Worm (Caenorhabditis elegans): Measurements from ENCODE around the gene pccb-1.

The pccb-1 gene

ce11 chrX:3115134-3116032 is 26.0 kb downstream of the pccb-1 start:
- TF ChIP-seq ama-1 (optimal IDR thresholded peaks at IDR 0.05): peak; percentile 85
- peak; percentile 39; the same call in 1 of the 2 replicates for TF ChIP-seq set-16 (GFP tag; IDR thresholded peaks at IDR 0.05)
- no peak; the same call in 1 of the 2 replicates for TF ChIP-seq pha-4 (GFP tag; IDR thresholded peaks at IDR 0.05)
- TF ChIP-seq pha-4 (tag; optimal IDR thresholded peaks at IDR 0.05): peak; percentile 46
- 0 out of 2 replicates have a peak, but pooled peaks have one; percentile 56 for TF ChIP-seq lin-1 (GFP tag; IDR thresholded peaks at IDR 0.05)
- peak; percentile 84 for TF ChIP-seq nhr-28 (tag; optimal IDR thresholded peaks at IDR 0.05)
- TF ChIP-seq T20F7.1 (GFP tag; optimal IDR thresholded peaks at IDR 0.05): no peak
- no peak for TF ChIP-seq ces-1 (GFP tag; optimal IDR thresholded peaks at IDR 0.05)
- TF ChIP-seq saeg-2 (GFP tag; IDR thresholded peaks at IDR 0.05): no peak
- TF ChIP-seq ceh-28 (tag; optimal IDR thresholded peaks at IDR 0.05): peak; percentile 7
- TF ChIP-seq nhr-25 (tag; optimal IDR thresholded peaks at IDR 0.05; ENCODE audit: borderline replicate concordance, insufficient read depth): peak; percentile 54
- TF ChIP-seq daf-8 (GFP tag; IDR thresholded peaks at IDR 0.05): no peak
- no peak for TF ChIP-seq ceh-32 (tag; optimal IDR thresholded peaks at IDR 0.05; ENCODE audit: poor library complexity)
- TF ChIP-seq F49E8.2 (tag; optimal IDR thresholded peaks at IDR 0.05; ENCODE audit: borderline replicate concordance): no peak
- TF ChIP-seq attf-4 (tag; optimal IDR thresholded peaks at IDR 0.05): no peak
- no peak for TF ChIP-seq ceh-44 (GFP tag; IDR thresholded peaks at IDR 0.05)
- no peak for TF ChIP-seq tag-97 (GFP tag; IDR thresholded peaks at IDR 0.05)
- TF ChIP-seq daf-12 (tag; optimal IDR thresholded peaks at IDR 0.05): no peak
- TF ChIP-seq nhr-11 (tag; optimal IDR thresholded peaks at IDR 0.05): peak; percentile 48
- no peak for TF ChIP-seq nhr-6 (tag; optimal IDR thresholded peaks at IDR 0.05)
- TF ChIP-seq daf-19 (GFP tag; conservative IDR thresholded peaks at IDR 0.05): no peak
- TF ChIP-seq gei-8 (GFP tag; optimal IDR thresholded peaks at IDR 0.05): no peak
- TF ChIP-seq T26A8.4 (GFP tag; IDR thresholded peaks at IDR 0.05): no peak; the same call in 1 of the 2 replicates
- TF ChIP-seq fos-1 (tag; optimal IDR thresholded peaks at IDR 0.05): no peak
- TF ChIP-seq D1046.2 (GFP tag; IDR thresholded peaks at IDR 0.05): peak; percentile 38; the same call in 1 of the 2 replicates
- TF ChIP-seq snpc-1.2 (GFP tag; IDR thresholded peaks at IDR 0.05): no peak
- peak; percentile 35 for TF ChIP-seq nhr-102 (tag; optimal IDR thresholded peaks at IDR 0.05)
- no peak for TF ChIP-seq lin-29 (GFP tag; IDR thresholded peaks at IDR 0.05)
- peak; percentile 68; the same call in 1 of the 2 replicates for TF ChIP-seq zfp-3 (GFP tag; conservative IDR thresholded peaks at IDR 0.05)
- TF ChIP-seq dve-1 (tag; optimal IDR thresholded peaks at IDR 0.05; ENCODE audit: insufficient read depth): peak; percentile 85
- no peak for TF ChIP-seq skn-1 (tag; optimal IDR thresholded peaks at IDR 0.05)
- no peak for TF ChIP-seq ztf-11 (tag; optimal IDR thresholded peaks at IDR 0.05)
- no peak for TF ChIP-seq F44E2.7 (GFP tag; IDR thresholded peaks at IDR 0.05)
- no peak for TF ChIP-seq ZK546.5 (tag; optimal IDR thresholded peaks at IDR 0.05)
- no peak for TF ChIP-seq unc-39 (tag; optimal IDR thresholded peaks at IDR 0.05)
- TF ChIP-seq nhr-48 (tag; optimal IDR thresholded peaks at IDR 0.05): peak; percentile 13
- TF ChIP-seq mdt-29 (GFP tag; IDR thresholded peaks at IDR 0.05): peak; percentile 21; the same call in 1 of the 2 replicates
- TF ChIP-seq cey-2 (tag; optimal IDR thresholded peaks at IDR 0.05; ENCODE audit: borderline replicate concordance, insufficient read depth): no peak
- TF ChIP-seq nhr-111 (GFP tag; optimal IDR thresholded peaks at IDR 0.05): no peak
- TF ChIP-seq spr-3 (GFP tag; optimal IDR thresholded peaks at IDR 0.05): no peak
- TF ChIP-seq unc-62 (GFP tag; optimal IDR thresholded peaks at IDR 0.05 in 1 of 2): peak in 1 of 2 experiments; percentile 93
- TF ChIP-seq unc-62 (tag; optimal IDR thresholded peaks at IDR 0.05): no peak
- TF ChIP-seq ceh-62 (tag; optimal IDR thresholded peaks at IDR 0.05): no peak
- no peak for TF ChIP-seq F37D6.2 (tag; optimal IDR thresholded peaks at IDR 0.05)
- TF ChIP-seq lin-38 (GFP tag; IDR thresholded peaks at IDR 0.05): no peak
- no peak for TF ChIP-seq Y5F2A.4 (GFP tag; optimal IDR thresholded peaks at IDR 0.05)
- TF ChIP-seq dmd-6 (GFP tag; IDR thresholded peaks at IDR 0.05): peak; percentile 44; the same call in 1 of the 2 replicates
- TF ChIP-seq egl-27 (tag; optimal IDR thresholded peaks at IDR 0.05): no peak
- TF ChIP-seq mxl-2 (GFP tag; conservative IDR thresholded peaks at IDR 0.05): no peak
